Fruit fly (Drosophila melanogaster): ENCODE data around the gene betaggt-I.

The betaggt-I gene

dm6 chr2L:4971329-4971798 is 26.0 kb downstream of the betaggt-I start, which contains the start of gene CG14043 (continued):
- peak; percentile 64 for TF ChIP-seq hkb (optimal IDR thresholded peaks at IDR 0.05)
- TF ChIP-seq hkb (GFP tag; IDR thresholded peaks at IDR 0.05) = no peak
- peak; percentile 32; the same call in 1 of the 3 replicates for TF ChIP-seq CG11560 (tag; IDR thresholded peaks at IDR 0.05)
- no peak for TF ChIP-seq cato (GFP tag; optimal IDR thresholded peaks at IDR 0.05; ENCODE audit: borderline replicate concordance)
- TF ChIP-seq hbn (GFP tag; IDR thresholded peaks at IDR 0.05; ENCODE audit: partially characterized antibody) = peak; percentile 38; the same call in 1 of the 2 replicates
- peak; percentile 32 for TF ChIP-seq Dip3 (GFP tag; optimal IDR thresholded peaks at IDR 0.05)
- TF ChIP-seq Neu2 (GFP tag; optimal IDR thresholded peaks at IDR 0.05; ENCODE audit: borderline replicate concordance) = peak; percentile 4
- TF ChIP-seq CG17359 (tag; optimal IDR thresholded peaks at IDR 0.05) = peak; percentile 10
- peak; percentile 99 for TF ChIP-seq CG9797 (GFP tag; optimal IDR thresholded peaks at IDR 0.05)
- TF ChIP-seq stwl (tag; optimal IDR thresholded peaks at IDR 0.05) = peak; percentile 84
- no peak for TF ChIP-seq CG3163 (GFP tag; optimal IDR thresholded peaks at IDR 0.05)
- peak; percentile 13 for TF ChIP-seq CG9817 (tag; optimal IDR thresholded peaks at IDR 0.05)
- TF ChIP-seq bcd (GFP tag; optimal IDR thresholded peaks at IDR 0.05) = no peak
- no peak for TF ChIP-seq CG12104 (GFP tag; optimal IDR thresholded peaks at IDR 0.05)
- no peak for TF ChIP-seq crol (GFP tag; IDR thresholded peaks at IDR 0.05)
- no peak for TF ChIP-seq CG1529 (GFP tag; optimal IDR thresholded peaks at IDR 0.05)
- no peak for TF ChIP-seq unpg (GFP tag; optimal IDR thresholded peaks at IDR 0.05)

dm6 chr2L:4973731-4974415 is 28.5 kb downstream of the betaggt-I start, which contains the start of gene mRpL28:
Gene mRpL28 (plus strand): TSS chr2L:4973976.
- TF ChIP-seq psq (GFP tag; optimal IDR thresholded peaks at IDR 0.05) (no peak), Ada2b (GFP tag; IDR thresholded peaks at IDR 0.05) (no peak), nmo (GFP tag; optimal IDR thresholded peaks at IDR 0.05) (peak; percentile 12), Poxn (GFP tag; IDR thresholded peaks at IDR 0.05) (no peak), CG8388 (GFP tag; optimal IDR thresholded peaks at IDR 0.05) (no peak), cato (GFP tag; optimal IDR thresholded peaks at IDR 0.05; ENCODE audit: borderline replicate concordance) (no peak), CG7987 (GFP tag; optimal IDR thresholded peaks at IDR 0.05) (no peak), dmrt11E (tag; optimal IDR thresholded peaks at IDR 0.05) (no peak), CG2678 (tag; optimal IDR thresholded peaks at IDR 0.05) (no peak), CG17912 (GFP tag; optimal IDR thresholded peaks at IDR 0.05) (no peak), CG42726 (GFP tag; IDR thresholded peaks at IDR 0.05; ENCODE audit: partially characterized antibody) (no peak), D19A (tag; optimal IDR thresholded peaks at IDR 0.05) (no peak), Stat92E (GFP tag; optimal IDR thresholded peaks at IDR 0.05) (no peak), CG11398 (GFP tag; optimal IDR thresholded peaks at IDR 0.05) (no peak), grn (GFP tag; optimal IDR thresholded peaks at IDR 0.05) (no peak), tap (tag; optimal IDR thresholded peaks at IDR 0.05) (no peak), ase (GFP tag; IDR thresholded peaks at IDR 0.05) (no peak), vvl (GFP tag; IDR thresholded peaks at IDR 0.05) (no peak; the same call in 1 of the 2 replicates), CG31388 (GFP tag; optimal IDR thresholded peaks at IDR 0.05) (no peak), CG9876 (GFP tag; optimal IDR thresholded peaks at IDR 0.05) (no peak), scrt (GFP tag; optimal IDR thresholded peaks at IDR 0.05) (no peak), CG9609 (GFP tag; optimal IDR thresholded peaks at IDR 0.05) (no peak), Atf3 (GFP tag; optimal IDR thresholded peaks at IDR 0.05) (no peak), CG2202 (tag; optimal IDR thresholded peaks at IDR 0.05) (no peak), peb (GFP tag; IDR thresholded peaks at IDR 0.05) (no peak), CG7963 (GFP tag; IDR thresholded peaks at IDR 0.05; ENCODE audit: partially characterized antibody) (no peak), CG13624 (GFP tag; optimal IDR thresholded peaks at IDR 0.05) (peak; percentile 59), bowl (GFP tag; IDR thresholded peaks at IDR 0.05) (no peak), CG12391 (tag; optimal IDR thresholded peaks at IDR 0.05) (peak; percentile 40), CG9215 (GFP tag; IDR thresholded peaks at IDR 0.05) (no peak), lab (GFP tag; optimal IDR thresholded peaks at IDR 0.05) (no peak), NFAT (GFP tag; IDR thresholded peaks at IDR 0.05) (no peak), fd3F (GFP tag; optimal IDR thresholded peaks at IDR 0.05) (no peak)

Measured in whole organism, embryonic.